Worm (Caenorhabditis elegans): Measurements from ENCODE around the gene F14H12.8.

F14H12.8 gene

DNA sequence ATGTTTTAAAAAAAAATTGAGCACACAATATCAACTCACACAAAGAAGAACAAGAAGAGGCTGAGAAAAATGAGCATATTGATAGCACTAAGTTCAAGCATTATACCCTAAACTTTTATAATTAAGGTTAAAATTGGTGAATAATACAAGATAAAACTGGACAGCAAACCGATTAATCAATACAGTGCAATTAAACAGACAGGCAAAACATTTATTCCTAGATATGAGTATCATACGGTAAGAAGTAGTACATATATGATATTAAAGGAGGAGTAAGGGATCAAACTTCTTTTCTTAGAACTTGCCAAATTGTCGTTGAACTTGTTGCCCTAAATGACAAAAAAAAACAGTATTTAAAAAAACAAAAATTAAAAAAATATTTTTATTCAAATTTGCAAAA lies 7.2 kb upstream of the F14H12.8 start, which contains the start of gene R160.14:
Gene R160.14, minus strand, starts transcription at position 101 of the 400 bp plus-strand sequence.
- TF ChIP-seq nhr-12 (tag; optimal IDR thresholded peaks at IDR 0.05) (no peak), lsy-2 (tag; optimal IDR thresholded peaks at IDR 0.05) (no peak), blmp-1 (tag; optimal IDR thresholded peaks at IDR 0.05; ENCODE audit: insufficient read depth) (no peak), unc-62 (GFP tag; optimal IDR thresholded peaks at IDR 0.05) (no peak)

DNA sequence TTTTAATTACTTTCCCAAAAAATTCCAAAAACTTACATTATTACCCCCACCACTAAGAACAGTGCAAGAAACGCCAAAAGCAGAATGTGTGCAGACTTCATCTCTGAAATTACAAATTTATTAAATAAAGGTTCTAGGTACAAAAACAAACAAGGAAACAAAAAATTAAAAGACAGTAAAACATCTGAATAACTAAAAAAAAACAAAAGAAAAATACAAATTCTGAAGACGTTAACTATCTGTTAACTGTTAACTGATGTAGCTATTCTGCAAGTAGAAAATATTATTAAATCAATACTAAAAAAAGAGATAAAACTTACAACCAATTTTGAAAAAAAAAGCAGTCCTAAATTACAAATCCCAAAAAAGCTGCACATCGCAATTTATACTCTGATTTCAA lies 6.6 kb upstream of the F14H12.8 start, which contains the start of gene R160.13:
Gene R160.13, minus strand, starts transcription at position 101 of the 400 bp plus-strand sequence.
- TF ChIP-seq elt-3 (tag; optimal IDR thresholded peaks at IDR 0.05) (no peak), nhr-10 (tag; optimal IDR thresholded peaks at IDR 0.05) (no peak), nhr-77 (tag; optimal IDR thresholded peaks at IDR 0.05) (no peak), F13H6.1 (tag; optimal IDR thresholded peaks at IDR 0.05) (no peak), sem-4 (tag; optimal IDR thresholded peaks at IDR 0.05) (no peak), ztf-11 (tag; optimal IDR thresholded peaks at IDR 0.05) (no peak), lsy-2 (tag; optimal IDR thresholded peaks at IDR 0.05) (no peak), blmp-1 (tag; optimal IDR thresholded peaks at IDR 0.05; ENCODE audit: insufficient read depth) (no peak), mdl-1 (tag; optimal IDR thresholded peaks at IDR 0.05) (no peak), dmd-4 (tag; optimal IDR thresholded peaks at IDR 0.05) (no peak), elt-1 (tag; optimal IDR thresholded peaks at IDR 0.05) (no peak), nhr-21 (tag; optimal IDR thresholded peaks at IDR 0.05) (no peak), egl-27 (tag; optimal IDR thresholded peaks at IDR 0.05) (no peak)

- TF ChIP-seq R02D3.7 (tag; optimal IDR thresholded peaks at IDR 0.05) = no peak
These were observed 6.0 kb upstream of the F14H12.8 start, which contains the start of gene R160.5 for ce11 chrX:4370756-4371155. R160.5 (minus strand) TSS chrX:4370856.

ce11 chrX:4368800-4369199 lies 4.0 kb upstream of the F14H12.8 start, which contains the start of gene R160.4:
R160.4 (minus strand) TSS chrX:4368900.
- TF ChIP-seq lin-11 (tag; optimal IDR thresholded peaks at IDR 0.05) (no peak), ceh-82 (tag; optimal IDR thresholded peaks at IDR 0.05) (no peak), ZK546.5 (tag; optimal IDR thresholded peaks at IDR 0.05) (no peak), mbf-1 (tag; optimal IDR thresholded peaks at IDR 0.05) (no peak), ceh-16 (tag; optimal IDR thresholded peaks at IDR 0.05) (no peak), Y55F3AM.14 (GFP tag; optimal IDR thresholded peaks at IDR 0.05) (no peak), aly-2 (tag; optimal IDR thresholded peaks at IDR 0.05) (no peak), peb-1 (tag; optimal IDR thresholded peaks at IDR 0.05) (no peak), nhr-10 (tag; optimal IDR thresholded peaks at IDR 0.05) (no peak), snpc-4 (tag; optimal IDR thresholded peaks at IDR 0.05) (no peak), nhr-12 (tag; optimal IDR thresholded peaks at IDR 0.05) (no peak), lsy-2 (tag; optimal IDR thresholded peaks at IDR 0.05) (no peak), F13H6.1 (tag; optimal IDR thresholded peaks at IDR 0.05) (no peak)

DNA sequence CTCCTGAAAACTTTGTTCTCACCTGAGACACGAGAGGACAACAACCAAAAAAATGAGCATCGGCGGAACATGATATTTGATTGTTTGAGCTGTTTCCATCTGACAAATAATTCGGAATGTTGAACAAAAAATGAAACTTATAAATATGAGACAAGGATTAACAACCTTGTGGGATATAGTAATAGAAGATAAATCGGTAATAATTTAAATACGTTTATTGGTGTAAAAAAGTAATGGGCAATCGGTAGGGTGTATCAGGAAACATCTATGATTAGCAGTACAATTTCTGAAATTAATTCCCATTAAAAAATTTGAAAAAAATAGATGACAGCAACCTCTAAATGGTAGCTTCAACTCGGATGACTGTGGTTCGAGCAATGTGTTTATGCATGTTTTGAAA lies 2.6 kb upstream of the F14H12.8 start, which contains the start of gene R160.10:
Gene R160.10, minus strand, starts transcription at position 101 of the 400 bp plus-strand sequence.
- TF ChIP-seq elt-1 (tag; optimal IDR thresholded peaks at IDR 0.05) = no peak
- TF ChIP-seq C34F6.9 (tag; optimal IDR thresholded peaks at IDR 0.05) = no peak
- no peak for TF ChIP-seq aly-2 (tag; optimal IDR thresholded peaks at IDR 0.05)
- TF ChIP-seq egl-27 (tag; optimal IDR thresholded peaks at IDR 0.05) = no peak
- no peak for TF ChIP-seq ama-1 (optimal IDR thresholded peaks at IDR 0.05)
- TF ChIP-seq nhr-77 (tag; optimal IDR thresholded peaks at IDR 0.05) = no peak
- TF ChIP-seq nhr-21 (tag; optimal IDR thresholded peaks at IDR 0.05) = no peak
- no peak for TF ChIP-seq lin-13 (GFP tag; optimal IDR thresholded peaks at IDR 0.05)
- TF ChIP-seq nhr-237 (tag; optimal IDR thresholded peaks at IDR 0.05) = no peak
- no peak for TF ChIP-seq ztf-4 (tag; optimal IDR thresholded peaks at IDR 0.05)
- TF ChIP-seq Y55F3AM.14 (GFP tag; optimal IDR thresholded peaks at IDR 0.05) = no peak
- no peak for TF ChIP-seq nhr-11 (tag; optimal IDR thresholded peaks at IDR 0.05)
- TF ChIP-seq mdl-1 (tag; optimal IDR thresholded peaks at IDR 0.05) = no peak
- TF ChIP-seq crh-2 (tag; optimal IDR thresholded peaks at IDR 0.05) = no peak
- TF ChIP-seq fos-1 (tag; optimal IDR thresholded peaks at IDR 0.05) = no peak
- TF ChIP-seq nhr-12 (tag; optimal IDR thresholded peaks at IDR 0.05) = no peak
- TF ChIP-seq nhr-25 (tag; optimal IDR thresholded peaks at IDR 0.05) = no peak
- no peak for TF ChIP-seq sem-4 (tag; optimal IDR thresholded peaks at IDR 0.05)

Data from whole organism, L2 larva.